Worm (Caenorhabditis elegans) whole organism, L1 larva: Measurements from ENCODE around the gene Y54G2A.52.

ENCODE experiments used
- elt-2 ChIP-seq: sonication (generic microtip); optimal IDR thresholded peaks from 2 replicates; lab custom pipeline; 2016; ENCODE audit warnings: missing genetic modification characterization, mild to moderate bottlenecking, inconsistent platforms, missing compliant biosample characterization, missing genetic modification reagents
- fkh-10 ChIP-seq: sonication (generic microtip); optimal IDR thresholded peaks from 2 replicates; lab custom pipeline; 2017; ENCODE audit warnings: missing biosample characterization, missing genetic modification reagents, missing genetic modification characterization
- grh-1 ChIP-seq: fragments of 200-800 bp; sonication (Bioruptor generic); IDR thresholded peaks from 2 replicates; pipeline ENCODE4 v1.3.6; 2022; ENCODE audit warnings: missing genetic modification reagents, missing genetic modification characterization, missing compliant biosample characterization
- lin-39 ChIP-seq: fragments of 150-350 bp; optimal IDR thresholded peaks from 2 replicates; lab custom pipeline; 2014; ENCODE audit warnings: missing biosample characterization, missing genetic modification reagents, missing genetic modification characterization
- nhr-47 ChIP-seq: sonication (generic microtip); optimal IDR thresholded peaks from 2 replicates; lab custom pipeline; 2016; ENCODE audit warnings: mild to moderate bottlenecking, missing genetic modification characterization, moderate library complexity, missing compliant biosample characterization
- nhr-84 ChIP-seq: sonication (generic microtip); optimal IDR thresholded peaks from 2 replicates; lab custom pipeline; 2017; ENCODE audit warnings: missing biosample characterization, missing genetic modification characterization
- pag-3 ChIP-seq: sonication (generic microtip); optimal IDR thresholded peaks from 2 replicates; lab custom pipeline; 2017; ENCODE audit warnings: missing genetic modification characterization, mild to moderate bottlenecking, missing compliant biosample characterization, antibody characterized with exemption, borderline replicate concordance; ENCODE audit not compliant: insufficient read depth
- skn-1 ChIP-seq: fragments of 150-350 bp; optimal IDR thresholded peaks from 2 replicates; lab custom pipeline; 2014; ENCODE audit warnings: missing biosample characterization, missing genetic modification characterization
- unc-130 ChIP-seq: fragments of 150-350 bp; optimal IDR thresholded peaks from 2 replicates; lab custom pipeline; 2017; ENCODE audit warnings: missing biosample characterization, missing genetic modification characterization, inconsistent platforms
- zag-1 ChIP-seq: fragments of 150-350 bp; optimal IDR thresholded peaks from 2 replicates; lab custom pipeline; 2014; ENCODE audit warnings: missing biosample characterization, missing genetic modification characterization
- ztf-4 ChIP-seq: fragments of 150-350 bp; optimal IDR thresholded peaks from 2 replicates; lab custom pipeline; 2014; ENCODE audit warnings: missing biosample characterization, missing genetic modification characterization

ce11 chrIV:2782793-2783540, 15.5 kb downstream of the Y54G2A.52 start, which contains the start of gene Y54G2A.12:
- TF ChIP-seq elt-2 (tag; lab: Kevin White, UChicago) (no peak), ztf-4 (tag; lab: Kevin White, UChicago) (no peak), fkh-10 (GFP tag; lab: Kevin White, UChicago) (no peak), unc-130 (tag; lab: Kevin White, UChicago) (no peak), lin-39 (tag; lab: Kevin White, UChicago) (no peak), pag-3 (no peak), grh-1 (GFP tag; lab: Robert Waterston, UW) (no peak), nhr-84 (tag; lab: Kevin White, UChicago) (no peak), zag-1 (tag; lab: Kevin White, UChicago) (no peak), nhr-47 (tag; lab: Kevin White, UChicago) (no peak), skn-1 (no peak)
